Worm (Caenorhabditis elegans) whole organism, late embryonic: ENCODE results near the gene srbc-49.

Source experiments
- C08G9.2 ChIP-seq: sonication (generic microtip); optimal IDR thresholded peaks from 2 replicates; lab custom pipeline; 2016; ENCODE audit warnings: mild to moderate bottlenecking, missing genetic modification characterization, moderate library complexity, missing compliant biosample characterization
- C38D4.7 ChIP-seq: fragments of 200-800 bp; sonication (Bioruptor generic); optimal IDR thresholded peaks from 2 replicates; lab custom pipeline; 2018; ENCODE audit warnings: mild to moderate bottlenecking, missing genetic modification characterization, moderate library complexity, missing compliant biosample characterization
- F13H6.1 ChIP-seq: sonication (generic microtip); optimal IDR thresholded peaks from 2 replicates; lab custom pipeline; 2016; ENCODE audit warnings: missing genetic modification characterization, missing compliant biosample characterization
- T23F11.4 ChIP-seq: fragments of 200-800 bp; sonication (Bioruptor generic); optimal IDR thresholded peaks from 2 replicates; lab custom pipeline; 2018; ENCODE audit warnings: mild to moderate bottlenecking, missing genetic modification characterization, missing compliant biosample characterization
- Y22D7AL.16 ChIP-seq: sonication (generic microtip); optimal IDR thresholded peaks from 2 replicates; lab custom pipeline; 2016; ENCODE audit warnings: missing genetic modification characterization, missing compliant biosample characterization
- ama-1 ChIP-seq: fragments of 150-350 bp; optimal IDR thresholded peaks from 2 replicates; lab custom pipeline; 2014
- ceh-14 ChIP-seq: sonication (generic microtip); optimal IDR thresholded peaks from 2 replicates; lab custom pipeline; 2016; ENCODE audit warnings: missing genotype, missing genetic modification characterization, missing compliant biosample characterization
- ceh-24 ChIP-seq: sonication (generic microtip); optimal IDR thresholded peaks from 2 replicates; lab custom pipeline; 2016; ENCODE audit warnings: mild to moderate bottlenecking, missing genetic modification characterization, missing compliant biosample characterization
- ceh-30 ChIP-seq: fragments of 150-350 bp; optimal IDR thresholded peaks from 2 replicates; lab custom pipeline; 2014; ENCODE audit warnings: missing biosample characterization, missing genetic modification characterization
- ceh-31 ChIP-seq: sonication (generic microtip); optimal IDR thresholded peaks from 2 replicates; lab custom pipeline; 2016; ENCODE audit warnings: missing genetic modification characterization, missing compliant biosample characterization
- ceh-34 ChIP-seq: sonication (generic microtip); optimal IDR thresholded peaks from 2 replicates; lab custom pipeline; 2016; ENCODE audit warnings: mild to moderate bottlenecking, missing genetic modification characterization, missing compliant biosample characterization
- ceh-9 ChIP-seq: sonication (generic microtip); optimal IDR thresholded peaks from 2 replicates; lab custom pipeline; 2016; ENCODE audit warnings: mild to moderate bottlenecking, missing genetic modification characterization, inconsistent platforms, missing compliant biosample characterization
- che-1 ChIP-seq: sonication (generic microtip); optimal IDR thresholded peaks from 2 replicates; lab custom pipeline; 2016; ENCODE audit warnings: mild to moderate bottlenecking, missing genetic modification characterization, missing compliant biosample characterization
- dmd-4 ChIP-seq: sonication (generic microtip); optimal IDR thresholded peaks from 2 replicates; lab custom pipeline; 2016; ENCODE audit warnings: borderline replicate concordance, missing genetic modification characterization, missing compliant biosample characterization
- ets-4 ChIP-seq: sonication (generic microtip); optimal IDR thresholded peaks from 2 replicates; lab custom pipeline; 2016; ENCODE audit warnings: missing genetic modification characterization, missing compliant biosample characterization
- fax-1 ChIP-seq: sonication (generic microtip); optimal IDR thresholded peaks from 2 replicates; lab custom pipeline; 2016; ENCODE audit warnings: missing genotype, missing genetic modification characterization, missing compliant biosample characterization
- gmeb-2 ChIP-seq: sonication (generic microtip); optimal IDR thresholded peaks from 2 replicates; lab custom pipeline; 2016; ENCODE audit warnings: missing genetic modification characterization, inconsistent platforms, missing compliant biosample characterization
- hlh-15 ChIP-seq: sonication (generic microtip); optimal IDR thresholded peaks from 2 replicates; lab custom pipeline; 2016; ENCODE audit warnings: missing genetic modification characterization, missing compliant biosample characterization
- hlh-8 ChIP-seq: sonication (generic microtip); optimal IDR thresholded peaks from 2 replicates; lab custom pipeline; 2016; ENCODE audit warnings: missing genotype, missing genetic modification characterization, missing compliant biosample characterization
- nfya-1 ChIP-seq: sonication (generic microtip); optimal IDR thresholded peaks from 2 replicates; lab custom pipeline; 2017; ENCODE audit warnings: missing genetic modification characterization, mild to moderate bottlenecking, missing compliant biosample characterization, antibody characterized with exemption, moderate library complexity
- nhr-11 ChIP-seq: fragments of 150-350 bp; optimal IDR thresholded peaks from 2 replicates; lab custom pipeline; 2014; ENCODE audit warnings: missing biosample characterization, missing genetic modification characterization
- nhr-232 ChIP-seq: sonication (generic microtip); optimal IDR thresholded peaks from 2 replicates; lab custom pipeline; 2016; ENCODE audit warnings: missing genetic modification characterization, missing compliant biosample characterization
- odd-2 ChIP-seq: sonication (generic microtip); optimal IDR thresholded peaks from 2 replicates; lab custom pipeline; 2017; ENCODE audit warnings: antibody characterized with exemption, mild to moderate bottlenecking, missing genetic modification characterization, missing compliant biosample characterization
- pag-3 ChIP-seq: sonication (generic microtip); optimal IDR thresholded peaks from 2 replicates; lab custom pipeline; 2016; ENCODE audit warnings: missing compliant biosample characterization, missing genetic modification characterization, borderline replicate concordance
- pat-9 ChIP-seq: fragments of 200-800 bp; sonication (Bioruptor generic); optimal IDR thresholded peaks from 2 replicates; lab custom pipeline; 2018; ENCODE audit warnings: mild to moderate bottlenecking, missing genetic modification characterization, moderate library complexity, missing compliant biosample characterization
- pha-2 ChIP-seq: sonication (generic microtip); optimal IDR thresholded peaks from 2 replicates; lab custom pipeline; 2017; ENCODE audit warnings: mild to moderate bottlenecking, missing genetic modification characterization, missing compliant biosample characterization
- pqm-1 ChIP-seq: sonication (generic microtip); optimal IDR thresholded peaks from 2 replicates; lab custom pipeline; 2016; ENCODE audit warnings: missing genetic modification characterization, missing compliant biosample characterization
- pros-1 ChIP-seq: fragments of 150-350 bp; optimal IDR thresholded peaks from 2 replicates; lab custom pipeline; 2014; ENCODE audit warnings: missing biosample characterization, missing genetic modification reagents, missing genetic modification characterization
- rnt-1 ChIP-seq: sonication (generic microtip); optimal IDR thresholded peaks from 2 replicates; lab custom pipeline; 2016; ENCODE audit warnings: missing genetic modification characterization, missing compliant biosample characterization
- sdc-2 ChIP-seq: sonication (generic microtip); optimal IDR thresholded peaks from 2 replicates; lab custom pipeline; 2016; ENCODE audit warnings: missing genotype, missing genetic modification characterization, missing compliant biosample characterization
- tbx-2 ChIP-seq: sonication (generic microtip); optimal IDR thresholded peaks from 2 replicates; lab custom pipeline; 2016; ENCODE audit warnings: missing genetic modification characterization, missing compliant biosample characterization
- tbx-7 ChIP-seq: sonication (generic microtip); optimal IDR thresholded peaks from 2 replicates; lab custom pipeline; 2016; ENCODE audit warnings: missing genotype, missing genetic modification characterization, missing compliant biosample characterization
- ttx-3 ChIP-seq: sonication (generic microtip); optimal IDR thresholded peaks from 2 replicates; lab custom pipeline; 2016; ENCODE audit warnings: missing genetic modification reagents, missing genetic modification characterization, missing compliant biosample characterization
- unc-3 ChIP-seq, 2 experiments: fragments of 200-800 bp in 1 of 2; sonication (Bioruptor generic) in 1 of 2; sonication (generic microtip) in 1 of 2; conservative IDR thresholded peaks in 1 of 2; optimal IDR thresholded peaks in 1 of 2; 2 replicates each; pipeline versions ENCODE4 v1.3.6 to Lab custom; 2016 to 2022; ENCODE audit warnings: missing compliant biosample characterization in 2 of 2, missing genetic modification characterization in 2 of 2, missing genetic modification reagents in 1 of 2

Gene srbc-49

ce11 chrV:15821398-15821797 is at the start of gene srbc-49:
srbc-49 (plus strand) TSS chrV:15821698.
- TF ChIP-seq ets-4: no peak
- TF ChIP-seq rnt-1 (tag; lab: Kevin White, UChicago): no peak
- TF ChIP-seq pha-2 (tag; lab: Kevin White, UChicago): no peak
- TF ChIP-seq ttx-3: no peak
- TF ChIP-seq C08G9.2 (tag; lab: Kevin White, UChicago): no peak
- TF ChIP-seq fax-1 (tag; lab: Kevin White, UChicago): no peak
- no peak for TF ChIP-seq dmd-4 (tag; lab: Kevin White, UChicago)
- TF ChIP-seq odd-2 (tag; lab: Kevin White, UChicago): no peak
- no peak for TF ChIP-seq ama-1 (lab: Kevin White, UChicago)
- no peak for TF ChIP-seq T23F11.4 (GFP tag; lab: Kevin White, UChicago)
- no peak for TF ChIP-seq hlh-8 (tag; lab: Kevin White, UChicago)
- no peak for TF ChIP-seq tbx-7
- TF ChIP-seq pag-3 (tag; lab: Kevin White, UChicago): no peak
- TF ChIP-seq Y22D7AL.16 (tag; lab: Kevin White, UChicago): no peak
- TF ChIP-seq tbx-2 (tag; lab: Kevin White, UChicago): no peak
- TF ChIP-seq nhr-11 (tag; lab: Kevin White, UChicago): no peak
- TF ChIP-seq unc-3 (GFP tag; conservative IDR thresholded peaks at IDR 0.05; lab: Robert Waterston, UW): no peak
- no peak for TF ChIP-seq unc-3 (tag; optimal IDR thresholded peaks at IDR 0.05; lab: Kevin White, UChicago)
- TF ChIP-seq pqm-1 (tag; lab: Kevin White, UChicago): no peak

DNA sequence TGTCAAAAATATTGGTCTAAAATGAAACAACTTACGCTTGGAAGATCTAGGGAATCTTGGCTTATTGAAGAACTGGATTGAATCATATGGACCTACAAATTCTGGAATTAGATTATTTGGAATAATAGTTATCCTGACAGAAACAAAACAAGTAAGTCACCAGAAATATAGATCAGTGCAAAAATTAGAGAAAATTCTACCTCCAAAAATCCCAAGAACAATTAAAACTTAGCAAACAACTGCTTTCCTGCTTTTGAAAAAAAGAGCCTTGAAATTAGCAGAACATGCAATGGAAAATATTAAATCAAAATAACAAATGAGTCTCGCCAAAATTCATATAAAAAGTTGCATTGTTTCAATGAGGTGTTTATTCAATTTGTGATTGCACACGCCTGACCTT is 48.4 kb upstream of the srbc-49 start, which contains the start of gene nhr-60:
nhr-60 (minus strand) TSS at position 101 of the 400 bp plus-strand sequence.
- TF ChIP-seq odd-2 (tag; lab: Kevin White, UChicago) (no peak), dmd-4 (tag; lab: Kevin White, UChicago) (no peak), pqm-1 (tag; lab: Kevin White, UChicago) (no peak), pag-3 (tag; lab: Kevin White, UChicago) (no peak), ttx-3 (no peak), nhr-232 (no peak), ceh-30 (tag; lab: Kevin White, UChicago) (no peak)

- TF ChIP-seq ceh-24 (tag; lab: Kevin White, UChicago) (no peak), che-1 (tag; lab: Kevin White, UChicago) (no peak), pat-9 (tag; lab: Kevin White, UChicago) (no peak)
- TF ChIP-seq, all 69 proteins: peak for 0
Measured at ce11 chrV:15773941-15774340, 47.6 kb upstream of the srbc-49 start.

- TF ChIP-seq hlh-15 (tag; lab: Kevin White, UChicago) (no peak), gmeb-2 (tag; lab: Kevin White, UChicago) (no peak), sdc-2 (no peak)
- TF ChIP-seq, all 69 proteins: peak for 0
Measured at ce11 chrV:15776651-15777050, 44.8 kb upstream of the srbc-49 start, which contains the start of gene nhr-283. nhr-283 (minus strand) TSS chrV:15776751.

- TF ChIP-seq C38D4.7 (GFP tag; lab: Kevin White, UChicago): no peak
- no peak for TF ChIP-seq ceh-34
- TF ChIP-seq ceh-9 (tag; lab: Kevin White, UChicago): no peak
- no peak for TF ChIP-seq hlh-15 (tag; lab: Kevin White, UChicago)
- TF ChIP-seq pros-1: no peak
Measured at ce11 chrV:15779128-15779729, 42.3 kb upstream of the srbc-49 start, which contains the start of the genes nhr-285 and irld-52. nhr-285 (minus strand) TSS chrV:15779228. irld-52 (plus strand) TSS chrV:15779679.

- no peak for TF ChIP-seq C38D4.7 (GFP tag; lab: Kevin White, UChicago)
- TF ChIP-seq nfya-1 (tag; lab: Kevin White, UChicago): no peak
- no peak for TF ChIP-seq rnt-1 (tag; lab: Kevin White, UChicago)
- TF ChIP-seq sdc-2: no peak
- TF ChIP-seq pros-1: no peak
- TF ChIP-seq unc-3 (GFP tag; conservative IDR thresholded peaks at IDR 0.05; lab: Robert Waterston, UW): no peak
- no peak for TF ChIP-seq unc-3 (tag; optimal IDR thresholded peaks at IDR 0.05; lab: Kevin White, UChicago)
- no peak for TF ChIP-seq ceh-14 (tag; lab: Kevin White, UChicago)
- no peak for TF ChIP-seq fax-1 (tag; lab: Kevin White, UChicago)
- TF ChIP-seq ceh-31 (tag; lab: Kevin White, UChicago): no peak
- no peak for TF ChIP-seq F13H6.1
Measured at ce11 chrV:15781086-15781485, 40.4 kb upstream of the srbc-49 start, which contains the start of gene T26E4.2. T26E4.2 (plus strand) TSS chrV:15781386.
